Worm (Caenorhabditis elegans) whole organism, L3 larva: ENCODE results near the gene ZC376.8.

Source experiments
- R02D3.7 ChIP-seq: fragments of 150-350 bp; optimal IDR thresholded peaks from 2 replicates; lab custom pipeline; 2014; ENCODE audit warnings: missing biosample characterization, missing genetic modification characterization
- aly-2 ChIP-seq: fragments of 150-350 bp; optimal IDR thresholded peaks from 2 replicates; lab custom pipeline; 2014; ENCODE audit warnings: missing biosample characterization, missing genetic modification characterization
- ceh-16 ChIP-seq: sonication (generic microtip); optimal IDR thresholded peaks from 2 replicates; lab custom pipeline; 2017; ENCODE audit warnings: missing biosample characterization, missing genetic modification characterization
- ceh-28 ChIP-seq: fragments of 150-350 bp; optimal IDR thresholded peaks from 2 replicates; lab custom pipeline; 2014; ENCODE audit warnings: missing biosample characterization, missing genetic modification reagents, missing genetic modification characterization
- daf-12 ChIP-seq: fragments of 150-350 bp; optimal IDR thresholded peaks from 2 replicates; lab custom pipeline; 2014; ENCODE audit warnings: missing biosample characterization, missing genetic modification reagents, missing genetic modification characterization
- egl-27 ChIP-seq: sonication (generic microtip); optimal IDR thresholded peaks from 4 replicates; lab custom pipeline; 2017; ENCODE audit warnings: missing biosample characterization, missing genetic modification reagents, missing genetic modification characterization
- egl-5 ChIP-seq: fragments of 150-350 bp; optimal IDR thresholded peaks from 2 replicates; lab custom pipeline; 2017; ENCODE audit warnings: missing biosample characterization, missing genetic modification reagents, missing genetic modification characterization, inconsistent platforms
- elt-2 ChIP-seq: sonication (generic microtip); optimal IDR thresholded peaks from 2 replicates; lab custom pipeline; 2016; ENCODE audit warnings: missing genetic modification reagents, mild to moderate bottlenecking, missing genetic modification characterization, missing compliant biosample characterization
- elt-3 ChIP-seq, 3 experiments: fragments of 150-350 bp in 1 of 3; sonication (generic microtip) in 2 of 3; optimal IDR thresholded peaks; 2 replicates in 2 of 3; 4 replicates in 1 of 3; lab custom pipeline; 2014 to 2017; ENCODE audit warnings: missing biosample characterization in 3 of 3, missing genetic modification characterization in 3 of 3
- fos-1 ChIP-seq: fragments of 150-350 bp; optimal IDR thresholded peaks from 2 replicates; lab custom pipeline; 2014; ENCODE audit warnings: missing biosample characterization, missing genetic modification characterization
- hmg-11 ChIP-seq: sonication (generic microtip); optimal IDR thresholded peaks from 2 replicates; lab custom pipeline; 2016; ENCODE audit warnings: missing genetic modification characterization, missing compliant biosample characterization
- lin-15B ChIP-seq: fragments of 150-350 bp; optimal IDR thresholded peaks from 2 replicates; lab custom pipeline; 2014; ENCODE audit warnings: missing biosample characterization, missing genetic modification characterization
- lin-39 ChIP-seq: fragments of 150-350 bp; optimal IDR thresholded peaks from 2 replicates; lab custom pipeline; 2018; ENCODE audit warnings: missing biosample characterization, missing genetic modification reagents, missing genetic modification characterization
- lsy-12 ChIP-seq: sonication (generic microtip); optimal IDR thresholded peaks from 2 replicates; lab custom pipeline; 2016; ENCODE audit warnings: mild to moderate bottlenecking, missing genetic modification characterization, missing compliant biosample characterization
- nfya-1 ChIP-seq: sonication (generic microtip); optimal IDR thresholded peaks from 2 replicates; lab custom pipeline; 2017; ENCODE audit warnings: missing genetic modification characterization, mild to moderate bottlenecking, missing compliant biosample characterization, antibody characterized with exemption, moderate library complexity; ENCODE audit not compliant: insufficient read depth
- nhr-12 ChIP-seq: fragments of 150-350 bp; optimal IDR thresholded peaks from 2 replicates; lab custom pipeline; 2014; ENCODE audit warnings: missing biosample characterization, missing genetic modification characterization
- nhr-23 ChIP-seq: fragments of 150-350 bp; optimal IDR thresholded peaks from 2 replicates; lab custom pipeline; 2014; ENCODE audit warnings: missing biosample characterization, missing genetic modification reagents, missing genetic modification characterization
- nhr-43 ChIP-seq: sonication (generic microtip); optimal IDR thresholded peaks from 2 replicates; lab custom pipeline; 2016; ENCODE audit warnings: mild to moderate bottlenecking, missing genetic modification characterization, missing compliant biosample characterization; ENCODE audit not compliant: poor library complexity, severe bottlenecking
- nhr-67 ChIP-seq: fragments of 150-350 bp; optimal IDR thresholded peaks from 2 replicates; lab custom pipeline; 2014; ENCODE audit warnings: missing biosample characterization, missing genetic modification characterization
- nhr-76 ChIP-seq: fragments of 150-350 bp; sonication (generic microtip); optimal IDR thresholded peaks from 5 replicates; lab custom pipeline; 2014; ENCODE audit warnings: missing biosample characterization, missing genetic modification characterization
- nhr-77 ChIP-seq: fragments of 150-350 bp; optimal IDR thresholded peaks from 2 replicates; lab custom pipeline; 2014; ENCODE audit warnings: missing biosample characterization, missing genetic modification characterization
- pha-4 ChIP-seq: fragments of 150-350 bp; optimal IDR thresholded peaks from 2 replicates; lab custom pipeline; 2014; ENCODE audit warnings: missing biosample characterization, missing genetic modification reagents, missing genetic modification characterization
- pqm-1 ChIP-seq: fragments of 150-350 bp; optimal IDR thresholded peaks from 2 replicates; lab custom pipeline; 2017; ENCODE audit warnings: missing biosample characterization, missing genetic modification characterization, inconsistent platforms
- snpc-4 ChIP-seq: fragments of 150-350 bp; optimal IDR thresholded peaks from 2 replicates; lab custom pipeline; 2014; ENCODE audit warnings: missing biosample characterization, missing genetic modification characterization
- tbx-2 ChIP-seq: sonication (generic microtip); optimal IDR thresholded peaks from 2 replicates; lab custom pipeline; 2016; ENCODE audit warnings: mild to moderate bottlenecking, missing genetic modification characterization, missing compliant biosample characterization
- unc-39 ChIP-seq: sonication (generic microtip); optimal IDR thresholded peaks from 4 replicates; lab custom pipeline; 2017; ENCODE audit warnings: missing biosample characterization, missing genetic modification characterization
- unc-62 ChIP-seq: fragments of 150-350 bp; sonication (generic microtip); optimal IDR thresholded peaks from 4 replicates; lab custom pipeline; 2014; ENCODE audit warnings: missing biosample characterization, missing genetic modification reagents, missing genetic modification characterization
- ztf-11 ChIP-seq: fragments of 150-350 bp; optimal IDR thresholded peaks from 2 replicates; lab custom pipeline; 2014; ENCODE audit warnings: missing biosample characterization, missing genetic modification characterization

ZC376.8 gene

ce11 chrV:14166630-14167029 lies 13.4 kb upstream of the ZC376.8 start, which contains the start of gene cest-1.1:
TSS of gene cest-1.1 (minus strand) at chrV:14166730.
- TF ChIP-seq nhr-77 (tag; lab: Kevin White, UChicago): no peak
- TF ChIP-seq nhr-76 (tag; lab: Kevin White, UChicago): no peak
- no peak for TF ChIP-seq tbx-2
- no peak for TF ChIP-seq ceh-28 (tag; lab: Kevin White, UChicago)
- TF ChIP-seq hmg-11 (tag; lab: Kevin White, UChicago): no peak
- TF ChIP-seq aly-2 (tag; lab: Kevin White, UChicago): no peak
- no peak for TF ChIP-seq fos-1 (tag; lab: Kevin White, UChicago)
- TF ChIP-seq lin-39 (tag; lab: Kevin White, UChicago): no peak
- no peak for TF ChIP-seq nhr-12 (tag; lab: Kevin White, UChicago)

DNA sequence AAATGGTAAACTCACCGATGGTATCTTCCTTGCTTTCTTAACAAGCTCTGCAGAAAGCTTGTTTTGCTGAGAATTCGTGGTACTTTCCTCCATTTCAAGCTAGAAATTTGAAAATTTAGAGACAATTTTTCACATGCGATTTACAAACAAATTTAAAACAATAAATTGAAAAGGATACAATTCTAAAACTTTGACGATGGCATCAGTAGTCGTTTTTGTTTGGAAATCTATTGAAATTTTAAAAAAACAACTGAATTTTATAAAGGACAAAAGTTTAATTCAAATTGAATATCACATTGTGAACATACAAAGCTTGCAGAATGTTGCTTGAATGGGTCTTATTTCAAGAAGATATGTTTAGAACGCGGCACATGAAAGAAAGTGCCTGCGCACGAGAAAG lies 12.4 kb upstream of the ZC376.8 start, which contains the start of gene ocam-1:
ocam-1 (minus strand) TSS at position 101 of the 400 bp plus-strand sequence.
- TF ChIP-seq aly-2 (tag; lab: Kevin White, UChicago): no peak
- no peak for TF ChIP-seq daf-12 (tag; lab: Kevin White, UChicago)
- TF ChIP-seq unc-39 (tag; lab: Kevin White, UChicago): no peak
- no peak for TF ChIP-seq nhr-43 (tag; lab: Kevin White, UChicago)
- TF ChIP-seq, all 47 proteins: peak for 0

DNA sequence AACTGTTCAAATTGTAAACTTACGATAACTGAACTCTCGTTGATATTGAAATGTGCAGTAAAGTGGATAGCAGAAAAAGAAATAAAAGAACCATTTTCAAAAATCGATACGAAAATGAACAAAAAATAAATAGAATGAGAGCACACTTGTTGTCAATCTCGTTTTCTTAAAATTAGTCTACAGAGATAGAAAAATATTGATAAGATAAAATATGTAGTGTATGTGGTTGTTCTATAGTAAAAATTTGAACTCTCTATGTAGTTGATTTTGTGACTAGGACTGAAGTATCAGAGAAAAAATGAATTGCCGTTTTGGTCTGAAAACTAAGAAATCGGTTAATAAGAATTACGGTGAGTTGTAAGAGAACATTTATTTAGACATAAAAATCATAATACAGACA lies 8.8 kb upstream of the ZC376.8 start, which contains the start of gene cest-2.1:
cest-2.1 (minus strand) TSS at position 198 of the 400 bp plus-strand sequence.
- TF ChIP-seq elt-2 (peak; percentile 50), ceh-16 (tag; lab: Kevin White, UChicago) (no peak), nfya-1 (tag; lab: Kevin White, UChicago) (no peak), pqm-1 (peak; percentile 60)

DNA sequence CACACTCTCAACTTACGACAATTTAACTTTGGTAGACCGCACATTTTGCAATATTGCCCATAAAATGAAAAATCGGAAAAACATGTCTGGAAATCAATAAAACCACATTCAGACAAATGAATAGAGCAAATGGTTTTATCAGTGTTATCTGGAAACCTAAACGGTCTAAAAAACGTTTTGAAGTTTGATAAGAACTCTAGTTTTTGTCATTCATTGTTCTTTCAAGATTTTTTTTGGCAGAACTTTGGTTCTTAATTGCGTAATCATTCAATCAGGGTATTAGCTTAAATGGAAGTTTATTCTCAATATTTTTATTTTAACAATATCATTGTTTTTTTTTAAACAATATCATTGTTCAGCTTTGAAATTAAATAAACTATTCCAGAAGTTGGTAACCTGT lies 4.8 kb upstream of the ZC376.8 start, which contains the start of gene cest-2.2:
cest-2.2 (minus strand) TSS at position 140 of the 400 bp plus-strand sequence.
- TF ChIP-seq nhr-12 (tag; lab: Kevin White, UChicago) (no peak), nhr-76 (tag; lab: Kevin White, UChicago) (peak; percentile 10), unc-62 (no peak), elt-2 (peak; percentile 77)
- TF ChIP-seq, all 47 proteins: peak for 2

DNA sequence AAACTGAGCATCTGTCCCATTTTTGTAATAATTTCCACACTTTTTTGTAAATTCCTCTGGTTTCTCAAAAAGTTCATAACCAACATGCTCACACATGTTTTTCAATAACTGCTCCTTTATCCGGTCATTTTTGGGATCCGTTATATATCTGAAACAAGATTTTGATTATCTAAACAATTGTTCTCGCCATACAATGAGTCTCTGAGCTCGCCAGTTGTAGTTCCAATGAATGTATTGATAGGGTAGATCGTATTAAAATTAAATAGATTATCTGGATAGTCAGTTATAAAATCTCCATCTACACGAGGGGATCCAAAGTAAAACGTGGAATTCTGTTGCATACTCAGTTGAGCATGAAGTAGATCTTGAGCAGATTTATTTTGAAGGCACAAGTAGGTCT lies 3.5 kb upstream of the ZC376.8 start:
- TF ChIP-seq nhr-12 (tag; lab: Kevin White, UChicago) (no peak), nhr-43 (tag; lab: Kevin White, UChicago) (no peak), fos-1 (tag; lab: Kevin White, UChicago) (no peak), ceh-16 (tag; lab: Kevin White, UChicago) (no peak), egl-5 (tag; lab: Kevin White, UChicago) (no peak), lin-15B (tag; lab: Kevin White, UChicago) (no peak), egl-27 (no peak), nhr-67 (tag; lab: Kevin White, UChicago) (no peak), nfya-1 (tag; lab: Kevin White, UChicago) (no peak), nhr-23 (tag; lab: Kevin White, UChicago) (no peak), hmg-11 (tag; lab: Kevin White, UChicago) (no peak), elt-3 (tag; optimal IDR thresholded peaks at IDR 0.05; lab: Kevin White, UChicago) (no peak), snpc-4 (tag; lab: Kevin White, UChicago) (no peak), R02D3.7 (tag; lab: Kevin White, UChicago) (no peak)

- TF ChIP-seq pha-4 (tag; lab: Kevin White, UChicago) (peak; percentile 26), nfya-1 (tag; lab: Kevin White, UChicago) (peak; percentile 21), nhr-43 (tag; lab: Kevin White, UChicago) (peak; percentile 8), lin-15B (tag; lab: Kevin White, UChicago) (peak; percentile 4), R02D3.7 (tag; lab: Kevin White, UChicago) (no peak), egl-27 (no peak)
Observed at ce11 chrV:14177657-14178129, 2.4 kb upstream of the ZC376.8 start, which contains the start of gene ceh-74. TSS of gene ceh-74 (plus strand) at chrV:14178079.

DNA sequence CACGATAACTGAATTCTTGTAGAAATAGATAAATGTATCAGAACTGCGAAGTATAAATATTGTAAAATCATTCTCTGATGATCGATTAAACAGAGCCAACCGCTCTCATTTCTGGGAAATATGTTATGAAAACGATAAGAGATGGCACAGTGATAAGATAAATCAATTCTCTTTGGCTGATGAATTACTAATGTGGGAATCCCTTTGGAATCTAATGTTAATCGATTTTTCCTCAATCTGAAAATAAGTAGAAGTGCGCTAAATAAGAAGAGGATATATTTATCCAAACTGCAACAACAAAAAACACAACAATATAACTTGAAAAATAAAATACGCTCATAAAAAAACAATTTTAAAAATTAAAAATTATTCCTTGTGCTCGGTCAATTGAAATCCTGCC lies 2.8 kb downstream of the ZC376.8 start, which contains the start of gene cest-2.3:
cest-2.3 (minus strand) TSS at position 101 of the 400 bp plus-strand sequence.
- TF ChIP-seq lsy-12 (tag; lab: Kevin White, UChicago) (no peak), hmg-11 (tag; lab: Kevin White, UChicago) (no peak), ztf-11 (tag; lab: Kevin White, UChicago) (no peak)
